Fruit fly (Drosophila melanogaster) whole organism: ENCODE results near the gene Ugt37C2.

ENCODE experiments used
- CG8478 ChIP-seq: fragments of >200 bp; optimal IDR thresholded peaks from 2 replicates; lab custom pipeline; 2018; ENCODE audit warnings: inconsistent platforms
- Dll ChIP-seq: fragments of >200 bp; optimal IDR thresholded peaks from 2 replicates; lab custom pipeline; 2017
- EcR ChIP-seq, 2 experiments: fragments of >200 bp; optimal IDR thresholded peaks; 2 replicates each; lab custom pipeline; 2017; ENCODE audit warnings: missing biosample characterization in 2 of 2, missing genetic modification characterization in 2 of 2, missing genetic modification reagents in 2 of 2
- pan ChIP-seq: fragments of >200 bp; optimal IDR thresholded peaks from 2 replicates; lab custom pipeline; 2017
- psq ChIP-seq: fragments of >200 bp; optimal IDR thresholded peaks from 2 replicates; lab custom pipeline; 2017
- usp ChIP-seq: fragments of >200 bp; optimal IDR thresholded peaks from 2 replicates; lab custom pipeline; 2017; ENCODE audit warnings: missing biosample characterization, missing genetic modification characterization, mixed read lengths

The Ugt37C2 gene

DNA sequence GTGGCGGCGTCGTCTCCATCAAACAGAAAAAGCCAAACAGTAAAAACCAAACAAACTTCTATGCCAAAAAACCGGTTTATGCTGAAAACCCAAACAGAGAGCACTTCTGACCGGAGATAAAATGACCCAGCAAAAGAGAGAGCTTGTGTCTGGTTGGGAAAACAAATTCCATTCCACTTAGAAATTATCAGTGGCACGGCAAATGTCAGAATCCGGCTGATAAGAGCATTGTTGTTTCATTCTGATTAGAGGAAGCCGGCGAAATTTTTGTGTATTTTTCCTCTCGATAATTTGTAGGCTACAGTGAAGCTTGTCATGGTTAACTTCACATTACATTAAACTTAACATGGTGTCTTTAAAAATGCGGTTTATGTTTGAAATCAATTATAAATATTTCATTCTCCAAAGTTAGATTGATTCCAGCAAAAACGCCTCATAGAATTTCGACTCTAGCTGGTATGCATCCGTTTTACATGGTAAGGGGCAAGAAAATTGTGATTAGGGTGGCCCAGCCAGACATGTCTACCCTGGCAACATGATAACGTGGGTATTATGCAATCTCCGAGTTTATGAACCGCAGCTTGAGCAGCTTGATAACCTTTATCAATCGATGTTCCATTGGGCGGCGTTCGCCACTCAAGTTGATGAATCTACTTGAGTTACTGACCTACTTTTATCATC is 23.6 kb downstream of the Ugt37C2 start:
- TF ChIP-seq pan: no peak
- no peak for TF ChIP-seq Dll (lab: Kevin White, UChicago)
- no peak for TF ChIP-seq usp (GFP tag; lab: Kevin White, UChicago)
- no peak for TF ChIP-seq EcR (GFP tag; optimal IDR thresholded peaks at IDR 0.05; lab: Kevin White, UChicago)
- no peak for TF ChIP-seq CG8478 (lab: Kevin White, UChicago)
- no peak for TF ChIP-seq psq (lab: Kevin White, UChicago)

- TF ChIP-seq pan (no peak), psq (lab: Kevin White, UChicago) (no peak), EcR (GFP tag; optimal IDR thresholded peaks at IDR 0.05; lab: Kevin White, UChicago) (no peak), Dll (lab: Kevin White, UChicago) (no peak), CG8478 (lab: Kevin White, UChicago) (no peak), usp (GFP tag; lab: Kevin White, UChicago) (no peak)
Measured at dm6 chr2L:16818335-16818973, 24.4 kb downstream of the Ugt37C2 start.

DNA sequence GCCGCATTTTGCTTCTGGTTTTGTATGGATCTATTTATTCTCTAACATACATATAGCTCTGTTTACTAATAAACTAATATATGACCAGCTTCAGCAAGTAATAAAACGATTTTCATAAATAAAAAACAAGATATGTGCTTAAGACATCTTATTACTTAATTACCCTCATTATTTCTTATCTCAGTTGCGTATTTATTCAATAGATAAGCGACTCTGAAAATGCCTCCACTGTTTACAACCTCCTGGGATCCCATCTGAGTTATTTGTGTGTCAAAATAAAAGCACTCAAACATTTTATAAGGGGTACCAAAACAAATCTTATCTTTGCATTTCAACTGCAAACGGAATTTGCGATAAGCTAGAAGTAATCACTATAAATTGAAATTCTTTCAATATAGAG is 25.7 kb downstream of the Ugt37C2 start:
- TF ChIP-seq EcR (GFP tag; optimal IDR thresholded peaks at IDR 0.05; lab: Kevin White, UChicago) (no peak), CG8478 (lab: Kevin White, UChicago) (no peak), pan (no peak), usp (GFP tag; lab: Kevin White, UChicago) (no peak), psq (lab: Kevin White, UChicago) (no peak), Dll (lab: Kevin White, UChicago) (no peak)

dm6 chr2L:16820993-16821392 is 27.0 kb downstream of the Ugt37C2 start, which contains the start of gene CG13280:
CG13280 (minus strand) TSS chr2L:16821093.
- TF ChIP-seq Dll (lab: Kevin White, UChicago): no peak
- TF ChIP-seq EcR (GFP tag; optimal IDR thresholded peaks at IDR 0.05; lab: Kevin White, UChicago): no peak
- TF ChIP-seq CG8478 (lab: Kevin White, UChicago): no peak
- TF ChIP-seq usp (GFP tag; lab: Kevin White, UChicago): no peak
- no peak for TF ChIP-seq pan
- no peak for TF ChIP-seq psq (lab: Kevin White, UChicago)

dm6 chr2L:16824905-16825333 is 30.9 kb downstream of the Ugt37C2 start, which contains the start of gene Cse1:
Cse1 (minus strand) TSS chr2L:16825207.
- TF ChIP-seq CG8478 (lab: Kevin White, UChicago) (peak; percentile 3), Dll (lab: Kevin White, UChicago) (no peak), psq (lab: Kevin White, UChicago) (no peak)

DNA sequence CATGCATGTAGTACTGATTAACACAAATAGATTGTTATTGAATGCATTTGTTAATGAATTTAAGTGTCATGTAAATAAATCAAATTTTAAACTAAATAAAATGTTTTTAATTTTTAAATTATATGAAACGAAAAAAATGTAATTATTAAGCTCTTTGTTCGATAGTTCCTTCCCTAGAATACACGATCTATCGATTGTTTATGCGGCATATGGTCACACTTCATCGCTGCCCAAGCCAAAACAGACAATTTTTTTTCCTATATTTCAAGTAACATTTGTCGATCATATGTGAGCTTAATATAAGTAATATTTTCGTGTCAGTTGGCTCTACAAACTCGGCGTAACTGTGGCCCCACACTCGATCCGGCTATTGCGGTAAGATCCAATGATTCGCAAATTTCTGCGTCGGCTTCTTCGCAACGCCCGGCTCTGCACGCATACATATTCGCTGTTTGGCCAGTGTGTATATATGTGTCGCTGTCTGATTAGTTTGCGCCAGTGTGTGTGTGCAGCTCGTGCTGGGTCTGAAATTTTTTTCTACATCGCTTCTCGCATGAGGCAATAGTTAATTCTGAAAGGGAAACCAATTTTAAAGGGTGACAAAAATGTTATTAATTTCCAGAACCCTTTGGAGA is 33.0 kb downstream of the Ugt37C2 start, which contains the start of gene AspRS-m:
Gene AspRS-m (plus strand): TSS at position 207 of the 635 bp plus-strand sequence.
- TF ChIP-seq CG8478 (lab: Kevin White, UChicago) (peak; percentile 31), usp (GFP tag; lab: Kevin White, UChicago) (no peak)

DNA sequence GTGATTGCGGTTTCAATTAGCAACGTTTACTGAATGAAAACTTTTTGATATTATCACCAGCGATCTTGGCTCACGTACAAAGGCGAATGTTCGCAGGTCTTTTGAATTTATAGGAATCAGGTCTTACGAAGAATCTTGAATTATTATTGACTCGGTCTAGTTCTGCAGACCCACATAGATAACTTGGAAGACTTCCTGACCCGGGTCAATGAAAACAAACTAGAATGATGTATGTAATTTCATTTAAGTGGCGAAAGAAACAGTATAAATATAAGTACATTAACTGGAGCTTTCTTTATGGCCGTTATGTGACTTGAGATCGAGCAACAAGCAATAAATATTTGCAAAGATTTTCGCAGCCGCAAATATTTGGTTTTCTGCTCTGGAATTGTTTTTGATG is 40.4 kb downstream of the Ugt37C2 start, which contains the start of gene CG13282:
Gene CG13282 (minus strand): TSS at position 101 of the 400 bp plus-strand sequence.
- TF ChIP-seq Dll (lab: Kevin White, UChicago) (no peak), CG8478 (lab: Kevin White, UChicago) (no peak), usp (GFP tag; lab: Kevin White, UChicago) (no peak), pan (no peak), EcR (GFP tag; optimal IDR thresholded peaks at IDR 0.05; lab: Kevin White, UChicago) (no peak), psq (lab: Kevin White, UChicago) (no peak)

- no peak for TF ChIP-seq Dll (lab: Kevin White, UChicago)
- TF ChIP-seq EcR (GFP tag; optimal IDR thresholded peaks at IDR 0.05; lab: Kevin White, UChicago): no peak
- TF ChIP-seq psq (lab: Kevin White, UChicago): no peak
- no peak for TF ChIP-seq CG8478 (lab: Kevin White, UChicago)
- no peak for TF ChIP-seq usp (GFP tag; lab: Kevin White, UChicago)
- TF ChIP-seq pan: no peak
Measured at dm6 chr2L:16837158-16837557, 43.1 kb downstream of the Ugt37C2 start, which contains the start of gene Nepl9. Nepl9 (minus strand) TSS chr2L:16837258.

DNA sequence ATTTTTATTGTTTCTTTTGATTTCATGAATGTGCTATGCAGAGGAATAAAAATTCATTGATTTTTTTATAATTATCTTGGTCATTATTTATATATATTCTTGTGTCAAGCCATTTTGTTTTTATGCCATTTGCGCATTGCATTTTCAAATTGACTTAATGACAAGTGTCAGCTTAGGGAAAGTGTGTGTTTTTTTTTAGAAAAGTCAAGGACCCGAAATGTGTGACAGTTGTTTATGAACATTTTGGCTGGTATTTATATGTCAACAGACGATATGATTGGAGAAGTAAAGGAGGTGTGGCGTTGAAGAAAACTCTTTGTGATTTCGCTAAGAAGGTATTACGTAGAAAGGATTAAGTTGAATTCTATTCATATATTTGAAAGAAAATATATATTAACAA is 43.7 kb downstream of the Ugt37C2 start, which contains the start of the genes SclA and SclB:
Gene SclA (plus strand): TSS at position 301 of the 400 bp plus-strand sequence.
Gene SclB (plus strand): TSS at position 301 of the 400 bp plus-strand sequence.
- no peak for TF ChIP-seq Dll (lab: Kevin White, UChicago)
- no peak for TF ChIP-seq pan
- no peak for TF ChIP-seq psq (lab: Kevin White, UChicago)
- TF ChIP-seq usp (GFP tag; lab: Kevin White, UChicago): no peak
- TF ChIP-seq CG8478 (lab: Kevin White, UChicago): no peak
- TF ChIP-seq EcR (GFP tag; optimal IDR thresholded peaks at IDR 0.05; lab: Kevin White, UChicago): no peak

- TF ChIP-seq usp (GFP tag; lab: Kevin White, UChicago) (no peak), EcR (GFP tag; optimal IDR thresholded peaks at IDR 0.05; lab: Kevin White, UChicago) (no peak), pan (no peak), CG8478 (lab: Kevin White, UChicago) (no peak), Dll (lab: Kevin White, UChicago) (no peak), psq (lab: Kevin White, UChicago) (no peak)
Measured at dm6 chr2L:16839665-16840064, 45.7 kb downstream of the Ugt37C2 start.

DNA sequence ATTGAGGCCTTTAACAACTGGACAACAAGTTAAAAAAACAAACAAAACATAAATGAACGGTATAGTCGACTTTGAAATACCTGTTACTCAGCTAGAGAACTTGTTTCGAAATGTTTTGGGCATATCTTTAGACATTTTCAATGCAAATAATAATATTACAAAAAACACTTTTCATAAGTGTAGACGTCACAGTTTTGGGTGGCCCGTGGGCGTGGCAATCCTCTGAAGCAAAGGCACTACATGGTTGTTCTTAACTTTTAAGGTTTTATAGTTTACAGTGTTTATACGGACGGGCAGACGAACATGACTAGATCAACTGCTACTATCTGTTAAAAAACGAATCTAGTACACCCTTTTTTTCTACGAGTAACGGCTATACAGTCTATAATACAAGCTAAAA is 48.5 kb downstream of the Ugt37C2 start:
- TF ChIP-seq pan (peak; percentile 66), usp (GFP tag; lab: Kevin White, UChicago) (no peak)
